Fruit fly (Drosophila melanogaster) ovary, adult (tissue): ENCODE measurements around the gene mRpL20.

ENCODE experiments used
- CG17801 ChIP-seq: fragments of 200-800 bp; optimal IDR thresholded peaks from 2 replicates; lab custom pipeline; 2019; ENCODE audit warnings: missing biosample characterization, mild to moderate bottlenecking, missing genetic modification characterization, moderate library complexity; ENCODE audit not compliant: partially characterized antibody

mRpL20 gene

DNA sequence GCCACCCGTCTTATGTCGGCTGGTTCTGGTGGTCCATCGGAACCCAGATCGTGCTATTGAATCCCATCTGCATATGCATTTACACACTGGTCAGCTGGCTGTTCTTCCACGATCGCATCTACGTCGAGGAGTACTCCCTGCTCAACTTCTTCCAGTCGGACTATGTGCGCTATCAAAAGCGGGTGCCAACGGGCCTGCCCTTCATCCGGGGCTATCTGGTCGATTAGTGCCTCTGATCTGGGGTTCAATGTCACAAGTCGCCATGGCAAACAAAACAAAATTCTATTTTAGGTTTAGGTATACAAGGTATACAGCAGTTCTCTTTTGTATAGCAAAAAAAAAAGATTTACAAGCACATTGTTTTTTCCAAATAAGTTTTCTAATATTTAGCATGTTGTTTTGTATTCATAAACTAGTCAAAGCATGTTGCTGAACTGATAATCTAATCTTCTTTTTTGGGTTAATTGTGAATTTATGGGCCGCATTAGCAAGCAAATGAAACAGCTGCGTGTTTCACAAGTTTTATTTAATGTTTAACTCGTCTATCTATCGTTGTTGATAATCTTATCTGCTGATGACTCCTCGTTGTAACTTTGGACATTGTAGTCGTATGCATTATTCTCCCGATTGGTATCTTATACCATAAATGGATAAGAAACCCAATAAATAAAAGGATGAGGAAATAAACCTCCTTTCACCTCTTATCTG, 1.7 kb upstream of the mRpL20 start:
- no peak for TF ChIP-seq CG17801

DNA sequence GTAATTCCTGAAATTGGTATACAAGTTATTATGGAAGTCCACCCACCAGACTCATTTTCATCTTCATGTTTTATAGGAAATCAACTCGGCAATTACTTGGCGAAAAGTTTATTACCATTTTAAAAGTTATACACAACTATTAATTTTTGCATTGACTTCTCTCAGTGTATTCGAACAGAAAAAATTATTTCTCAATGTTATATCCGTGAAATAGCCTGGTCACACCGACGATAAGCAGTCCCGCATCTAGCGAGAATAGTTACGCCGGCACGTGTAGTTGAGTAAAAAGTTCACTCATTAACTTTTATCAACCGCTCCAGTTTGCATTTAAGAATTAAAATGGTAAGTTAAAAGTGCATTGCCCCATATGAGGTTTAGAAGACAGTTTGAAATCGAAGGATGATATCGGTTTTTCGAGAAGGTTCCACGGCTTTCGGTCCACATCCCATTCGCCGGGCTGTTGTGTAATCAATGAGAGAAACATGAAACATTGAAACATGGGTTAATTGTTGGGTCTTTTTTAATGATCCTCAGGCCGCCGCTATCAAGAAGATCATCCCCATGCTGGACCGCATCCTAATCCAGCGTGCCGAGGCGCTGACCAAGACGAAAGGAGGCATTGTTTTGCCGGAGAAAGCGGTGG, 1.7 kb downstream of the mRpL20 start, which contains the start of gene CG11267:
CG11267 (plus strand) TSS at position 228 of the 643 bp plus-strand sequence.
- TF ChIP-seq CG17801, result peak; percentile 84

DNA sequence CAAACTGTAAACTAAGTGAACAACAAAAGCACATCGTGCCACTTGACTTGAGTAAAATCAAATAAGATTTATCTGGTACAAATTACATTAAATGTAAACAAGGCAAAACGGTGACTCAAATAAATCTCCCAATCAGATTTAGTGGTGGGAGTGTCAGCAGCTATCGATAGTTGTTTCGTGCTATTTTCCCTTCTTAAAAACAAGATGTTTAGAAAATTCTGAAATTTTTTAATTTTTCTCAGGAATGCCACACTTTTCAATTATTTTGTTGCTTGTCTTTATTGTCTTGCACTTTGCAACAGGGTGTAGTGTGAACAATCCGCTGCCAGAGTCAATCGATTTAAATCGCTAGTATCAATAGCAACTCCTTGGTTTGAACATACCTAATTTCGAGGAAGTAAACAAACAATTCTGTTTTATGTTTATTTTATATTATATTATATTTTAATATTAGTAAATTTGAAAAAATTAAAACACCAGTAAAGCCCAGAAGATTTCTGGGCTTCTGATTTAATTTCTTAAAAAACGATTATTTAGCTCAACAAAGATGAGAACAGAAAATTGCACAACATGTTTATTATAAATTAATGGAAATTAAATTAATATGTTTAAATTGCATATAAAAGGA, 2.4 kb downstream of the mRpL20 start, which contains the start of gene MICAL-like:
MICAL-like (minus strand) TSS at position 138 of the 628 bp plus-strand sequence.
- peak; percentile 24 for TF ChIP-seq CG17801

DNA sequence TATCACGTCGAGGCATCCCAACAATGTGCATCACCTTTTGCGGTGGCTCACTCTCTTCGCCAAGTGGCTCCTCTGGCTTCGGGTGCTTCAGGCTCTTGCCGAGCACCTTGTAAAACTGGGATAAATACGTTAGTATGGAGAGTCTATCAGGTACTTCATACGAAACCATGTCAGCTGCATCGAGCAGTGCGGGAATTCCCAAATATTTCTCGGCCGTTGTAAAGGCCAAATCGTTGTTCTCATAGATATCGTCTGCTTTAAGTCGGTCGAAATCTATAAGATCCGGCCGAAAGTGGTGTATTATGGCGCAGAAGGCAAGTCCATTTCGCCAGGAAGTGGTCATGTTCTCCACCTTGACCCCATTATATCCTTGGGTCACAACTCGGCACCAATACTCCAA, 3.0 kb downstream of the mRpL20 start:
- no peak for TF ChIP-seq CG17801

DNA sequence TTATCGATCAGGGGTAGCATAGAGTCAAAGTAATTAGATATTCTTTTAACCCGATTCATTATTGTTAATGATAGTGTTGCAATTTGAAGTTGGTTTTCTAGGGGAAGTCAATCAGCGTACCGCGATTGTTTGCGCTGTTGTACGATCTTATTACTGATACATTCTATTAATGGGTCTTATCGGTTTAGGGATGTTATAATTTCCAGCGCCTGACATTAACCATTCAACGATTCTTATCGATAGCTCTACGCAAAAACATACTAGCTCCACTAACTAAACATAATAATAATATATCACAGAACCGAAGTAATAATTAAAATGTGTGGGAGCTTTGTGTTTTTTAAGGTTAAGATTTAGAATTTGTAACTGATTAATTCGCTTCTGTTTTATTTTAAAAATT, 6.2 kb downstream of the mRpL20 start, which contains the start of gene Cul6:
Cul6 (minus strand) TSS at position 175 of the 400 bp plus-strand sequence.
- TF ChIP-seq CG17801, result no peak

DNA sequence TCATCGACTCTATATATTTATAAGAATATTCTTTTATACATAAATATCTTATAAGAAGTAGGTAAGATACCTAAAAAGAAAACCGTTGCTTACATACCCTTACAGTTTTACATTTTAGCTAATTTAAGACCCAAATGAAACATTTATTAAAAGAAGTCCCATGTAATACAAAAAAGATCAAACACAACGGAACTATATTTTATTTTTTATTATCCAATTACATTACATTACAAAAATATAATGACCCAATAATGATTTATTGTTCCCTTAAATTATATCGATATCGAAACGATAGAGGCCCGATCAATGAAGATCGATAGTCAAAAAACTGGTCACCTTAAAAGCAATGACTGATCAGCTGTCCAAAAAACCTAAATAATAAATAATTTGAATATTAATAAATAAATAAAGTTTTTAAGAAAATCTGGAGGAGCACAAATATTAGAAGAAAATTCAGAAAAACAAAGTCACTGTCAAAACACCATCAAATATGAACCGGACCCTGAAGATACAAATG, 9.7 kb downstream of the mRpL20 start:
- TF ChIP-seq CG17801, result peak; percentile 2

DNA sequence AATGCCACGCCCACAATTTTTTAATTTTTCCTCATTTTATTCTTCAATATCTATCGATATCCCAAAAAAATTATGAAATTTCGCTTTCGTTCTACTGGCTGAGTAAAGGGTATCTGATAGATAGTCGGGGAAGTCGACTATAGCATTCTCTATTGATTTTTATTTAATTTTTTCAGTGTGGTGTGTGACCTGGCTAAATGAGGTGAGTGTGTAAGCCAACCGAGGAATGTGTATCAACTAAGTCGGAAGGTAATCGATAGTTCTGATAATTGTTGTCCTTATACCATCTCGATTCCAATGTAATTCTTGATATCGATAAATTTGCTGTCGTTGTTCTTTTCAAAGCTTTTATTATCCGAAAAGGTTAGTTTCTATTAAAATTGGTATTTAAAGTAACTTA, 11.2 kb downstream of the mRpL20 start, which contains the start of gene CG11263:
CG11263 (plus strand) TSS at position 328 of the 400 bp plus-strand sequence.
- no peak for TF ChIP-seq CG17801

DNA sequence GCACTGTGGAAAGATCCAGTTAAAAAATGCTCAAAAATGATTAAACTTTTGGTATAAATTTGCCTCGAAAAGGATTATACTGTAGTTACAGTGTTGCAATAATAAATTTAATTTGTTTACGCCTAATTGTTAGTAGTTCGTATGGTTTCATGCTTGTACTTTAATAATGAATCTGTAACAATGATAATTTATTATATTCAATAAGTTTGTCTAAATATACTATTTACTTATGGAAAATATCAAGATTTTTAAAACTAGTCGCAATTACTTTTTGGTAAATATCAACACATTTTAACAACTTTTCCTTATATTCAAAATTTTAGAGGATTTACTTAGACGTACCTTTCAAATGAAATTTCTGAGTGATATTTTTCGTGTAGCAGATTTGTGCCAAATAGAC, 22.8 kb downstream of the mRpL20 start, which contains the start of gene CG11262:
CG11262 (plus strand) TSS at position 301 of the 400 bp plus-strand sequence.
- TF ChIP-seq CG17801, result no peak

DNA sequence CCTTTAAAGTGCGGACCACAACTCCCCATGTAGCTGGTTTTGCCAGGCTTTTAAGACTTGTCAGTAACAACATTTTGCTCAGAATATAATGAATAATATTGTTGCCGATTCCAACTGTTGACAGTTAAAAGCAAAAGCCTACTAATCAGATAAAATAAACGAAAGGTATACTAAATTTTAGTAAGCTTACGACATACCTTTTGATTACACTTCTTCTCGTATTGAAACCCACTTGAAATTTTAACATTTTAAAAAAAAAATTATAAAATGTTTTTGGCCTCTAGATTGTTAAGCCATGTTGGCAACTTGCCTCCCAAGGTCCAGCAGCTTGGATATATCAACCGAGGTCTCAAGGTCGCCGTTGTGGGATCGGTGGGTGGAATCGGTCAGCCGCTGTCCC, 45.4 kb downstream of the mRpL20 start, which contains the start of the genes CG10748 and CG10749:
CG10748 (minus strand) TSS at position 101 of the 400 bp plus-strand sequence.
CG10749 (plus strand) TSS at position 216 of the 400 bp plus-strand sequence.
- no peak for TF ChIP-seq CG17801

DNA sequence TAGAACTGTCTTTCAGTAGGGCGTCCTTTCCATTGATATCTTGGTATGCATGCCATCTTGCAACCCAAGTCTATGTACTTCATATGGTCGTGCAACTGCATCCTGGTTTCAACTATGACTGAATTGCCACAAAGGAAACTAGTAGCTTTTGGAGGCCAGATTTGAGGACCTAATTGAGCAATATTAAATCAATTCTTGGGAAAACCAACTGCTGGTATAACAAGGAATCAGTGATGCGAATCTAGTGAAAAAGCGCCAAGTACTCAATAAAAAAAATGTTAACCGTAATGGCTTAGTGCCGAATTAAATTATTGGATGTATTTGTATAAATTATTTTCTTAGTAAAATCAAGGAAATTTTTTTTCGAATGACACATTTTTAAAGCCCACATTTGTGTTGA, 50.0 kb downstream of the mRpL20 start, which contains the start of gene Or69a:
Or69a (minus strand) TSS at position 101 of the 400 bp plus-strand sequence.
- no peak for TF ChIP-seq CG17801
